Fruit fly (Drosophila melanogaster): ENCODE measurements around the gene CG31445.
A peak's percentile ranks its signal among the peaks of the same experiment; 100 is the strongest.

dm6 chr3R:29255166-29255962 is 10.7 kb upstream of the CG31445 start, which contains the start of gene stg:
- peak; percentile 69 for TF ChIP-seq pad (GFP tag; optimal IDR thresholded peaks at IDR 0.05)
- no peak for TF ChIP-seq cnc (optimal IDR thresholded peaks at IDR 0.05)
- TF ChIP-seq Crg-1 (GFP tag; optimal IDR thresholded peaks at IDR 0.05), result no peak
- no peak for TF ChIP-seq tj (GFP tag; optimal IDR thresholded peaks at IDR 0.05)

Measured in whole organism, adult.